Worm (Caenorhabditis elegans) whole organism, early embryonic: ENCODE data around the gene F49E11.2.

Experiments
- ama-1 ChIP-seq: fragments of 150-350 bp; optimal IDR thresholded peaks from 2 replicates; lab custom pipeline; 2014
- ceh-36 ChIP-seq: sonication (generic microtip); optimal IDR thresholded peaks from 2 replicates; lab custom pipeline; 2016; ENCODE audit warnings: missing genetic modification characterization, inconsistent platforms, missing compliant biosample characterization
- ets-7 ChIP-seq: sonication (generic microtip); optimal IDR thresholded peaks from 2 replicates; lab custom pipeline; 2016; ENCODE audit warnings: missing genotype, missing genetic modification characterization, missing compliant biosample characterization
- hmbx-1 ChIP-seq: sonication (generic microtip); optimal IDR thresholded peaks from 2 replicates; lab custom pipeline; 2016; ENCODE audit warnings: mild to moderate bottlenecking, missing genetic modification characterization, missing compliant biosample characterization
- hnd-1 ChIP-seq: sonication (generic microtip); optimal IDR thresholded peaks from 2 replicates; lab custom pipeline; 2016; ENCODE audit warnings: missing genetic modification characterization, missing compliant biosample characterization

DNA sequence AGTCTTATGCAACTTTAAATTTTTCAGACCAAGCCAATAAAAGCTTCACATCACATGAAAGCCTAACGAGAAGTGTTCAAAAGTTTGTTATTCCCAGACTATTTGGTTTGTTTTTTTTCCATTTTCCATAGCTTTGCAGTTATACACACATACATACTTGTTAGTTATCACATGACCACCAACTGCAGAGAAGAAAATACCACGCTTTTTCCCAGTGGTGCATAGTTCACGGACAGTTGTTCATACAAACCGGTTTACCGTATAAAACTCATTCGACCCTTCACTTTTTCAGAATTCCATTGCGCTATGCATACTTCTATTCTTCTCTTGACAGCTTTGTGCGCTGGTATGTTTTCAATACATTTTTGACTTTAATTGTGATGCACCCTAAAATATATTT, 24.9 kb upstream of the F49E11.2 start, which contains the start of gene scl-5:
- no peak for TF ChIP-seq hnd-1 (tag; lab: Kevin White, UChicago)
- no peak for TF ChIP-seq ceh-36 (tag; lab: Kevin White, UChicago)
- TF ChIP-seq ets-7 (tag; lab: Kevin White, UChicago), result no peak
- no peak for TF ChIP-seq ama-1 (lab: Kevin White, UChicago)
- TF ChIP-seq hmbx-1 (tag; lab: Kevin White, UChicago), result no peak
